Worm (Caenorhabditis elegans): ENCODE results near the gene C09F9.1.

Gene C09F9.1

DNA sequence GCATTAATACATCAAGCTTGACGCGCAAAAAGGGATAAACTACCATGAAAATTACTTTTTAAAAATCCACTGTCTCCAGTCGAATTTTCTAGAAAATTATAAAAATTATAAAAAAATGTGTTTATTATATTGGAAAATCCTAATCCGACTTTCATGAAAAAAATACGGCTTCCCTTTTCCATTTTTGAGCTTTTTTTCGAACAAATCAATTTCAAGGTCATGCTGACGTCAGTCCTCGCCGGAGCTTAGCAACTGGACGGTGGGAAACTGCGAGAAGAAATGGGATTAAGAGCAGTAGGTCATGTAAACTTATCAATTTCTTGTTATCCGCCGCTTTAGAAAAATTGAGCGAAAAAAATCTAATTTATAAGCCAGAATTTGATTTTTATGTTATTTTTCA, 47.0 kb downstream of the C09F9.1 start (continued):
- no peak for TF ChIP-seq tbx-2 (tag; optimal IDR thresholded peaks at IDR 0.05)
- TF ChIP-seq nhr-28 (tag; optimal IDR thresholded peaks at IDR 0.05) = no peak
- no peak for TF ChIP-seq lsy-2 (tag; optimal IDR thresholded peaks at IDR 0.05)
- no peak for TF ChIP-seq C16A3.4 (tag; optimal IDR thresholded peaks at IDR 0.05)
- TF ChIP-seq lir-3 (tag; optimal IDR thresholded peaks at IDR 0.05; ENCODE audit: poor library complexity) = no peak
- TF ChIP-seq alr-1 (tag; optimal IDR thresholded peaks at IDR 0.05; ENCODE audit: borderline replicate concordance) = no peak
- TF ChIP-seq efl-1 (optimal IDR thresholded peaks at IDR 0.05) = no peak
- peak in 1 of 2 experiments; percentile 31 for TF ChIP-seq efl-1 (GFP tag; optimal IDR thresholded peaks at IDR 0.05 in 1 of 2)
- peak; percentile 64 for TF ChIP-seq dsc-1 (tag; optimal IDR thresholded peaks at IDR 0.05)
- TF ChIP-seq elt-3 (tag; optimal IDR thresholded peaks at IDR 0.05) = no peak
- TF ChIP-seq nhr-76 (tag; optimal IDR thresholded peaks at IDR 0.05) = no peak
- peak; percentile 58 for TF ChIP-seq pax-3 (tag; optimal IDR thresholded peaks at IDR 0.05)
- TF ChIP-seq mab-9 (GFP tag; IDR thresholded peaks at IDR 0.05) = no peak
- peak; percentile 38 for TF ChIP-seq fkh-8 (tag; optimal IDR thresholded peaks at IDR 0.05)
